Worm (Caenorhabditis elegans) whole organism, L3 larva: ENCODE data around the gene trpa-1.

Experiments
- R02D3.7 ChIP-seq: fragments of 150-350 bp; optimal IDR thresholded peaks from 2 replicates; lab custom pipeline; 2014; ENCODE audit warnings: missing biosample characterization, missing genetic modification characterization
- ZK546.5 ChIP-seq: sonication (generic microtip); optimal IDR thresholded peaks from 2 replicates; lab custom pipeline; 2017; ENCODE audit warnings: missing biosample characterization, missing genetic modification characterization
- aly-2 ChIP-seq: fragments of 150-350 bp; optimal IDR thresholded peaks from 2 replicates; lab custom pipeline; 2014; ENCODE audit warnings: missing biosample characterization, missing genetic modification characterization
- ama-1 ChIP-seq: fragments of 150-350 bp; optimal IDR thresholded peaks from 2 replicates; lab custom pipeline; 2018
- ceh-16 ChIP-seq: sonication (generic microtip); optimal IDR thresholded peaks from 2 replicates; lab custom pipeline; 2017; ENCODE audit warnings: missing biosample characterization, missing genetic modification characterization
- ceh-28 ChIP-seq: fragments of 150-350 bp; optimal IDR thresholded peaks from 2 replicates; lab custom pipeline; 2014; ENCODE audit warnings: missing biosample characterization, missing genetic modification reagents, missing genetic modification characterization
- ceh-82 ChIP-seq: fragments of 150-350 bp; optimal IDR thresholded peaks from 2 replicates; lab custom pipeline; 2014; ENCODE audit warnings: missing biosample characterization, missing genetic modification characterization
- ceh-9 ChIP-seq: sonication (generic microtip); optimal IDR thresholded peaks from 2 replicates; lab custom pipeline; 2018; ENCODE audit warnings: missing biosample characterization, missing genetic modification characterization
- daf-12 ChIP-seq: fragments of 150-350 bp; optimal IDR thresholded peaks from 2 replicates; lab custom pipeline; 2014; ENCODE audit warnings: missing biosample characterization, missing genetic modification reagents, missing genetic modification characterization
- egl-27 ChIP-seq: sonication (generic microtip); optimal IDR thresholded peaks from 4 replicates; lab custom pipeline; 2017; ENCODE audit warnings: missing biosample characterization, missing genetic modification reagents, missing genetic modification characterization
- egl-5 ChIP-seq: fragments of 150-350 bp; optimal IDR thresholded peaks from 2 replicates; lab custom pipeline; 2017; ENCODE audit warnings: missing biosample characterization, missing genetic modification reagents, missing genetic modification characterization, inconsistent platforms
- elt-1 ChIP-seq: fragments of 150-350 bp; optimal IDR thresholded peaks from 2 replicates; lab custom pipeline; 2014; ENCODE audit warnings: missing biosample characterization, missing genetic modification characterization
- elt-2 ChIP-seq: sonication (generic microtip); optimal IDR thresholded peaks from 2 replicates; lab custom pipeline; 2016; ENCODE audit warnings: missing genetic modification reagents, mild to moderate bottlenecking, missing genetic modification characterization, missing compliant biosample characterization
- elt-3 ChIP-seq, 3 experiments: fragments of 150-350 bp in 1 of 3; sonication (generic microtip) in 2 of 3; optimal IDR thresholded peaks; 2 replicates in 2 of 3; 4 replicates in 1 of 3; lab custom pipeline; 2014 to 2017; ENCODE audit warnings: missing biosample characterization in 3 of 3, missing genetic modification characterization in 3 of 3
- eor-1 ChIP-seq, 2 experiments: fragments of 150-350 bp; optimal IDR thresholded peaks; 2 replicates each; lab custom pipeline; 2014 to 2018; ENCODE audit warnings: missing biosample characterization in 2 of 2, missing genetic modification characterization in 2 of 2
- fkh-10 ChIP-seq: sonication (generic microtip); optimal IDR thresholded peaks from 2 replicates; lab custom pipeline; 2017; ENCODE audit warnings: missing biosample characterization, missing genetic modification reagents, missing genetic modification characterization
- fkh-2 ChIP-seq: fragments of 150-350 bp; optimal IDR thresholded peaks from 2 replicates; lab custom pipeline; 2014; ENCODE audit warnings: missing biosample characterization, missing genetic modification reagents, missing genetic modification characterization
- fos-1 ChIP-seq: fragments of 150-350 bp; optimal IDR thresholded peaks from 2 replicates; lab custom pipeline; 2014; ENCODE audit warnings: missing biosample characterization, missing genetic modification characterization
- hmg-11 ChIP-seq: sonication (generic microtip); optimal IDR thresholded peaks from 2 replicates; lab custom pipeline; 2016; ENCODE audit warnings: missing genetic modification characterization, missing compliant biosample characterization
- jun-1 ChIP-seq: fragments of 150-350 bp; optimal IDR thresholded peaks from 2 replicates; lab custom pipeline; 2014; ENCODE audit warnings: missing biosample characterization, missing genetic modification reagents, missing genetic modification characterization
- lin-15B ChIP-seq: fragments of 150-350 bp; optimal IDR thresholded peaks from 2 replicates; lab custom pipeline; 2014; ENCODE audit warnings: missing biosample characterization, missing genetic modification characterization
- lin-39 ChIP-seq: fragments of 150-350 bp; optimal IDR thresholded peaks from 2 replicates; lab custom pipeline; 2018; ENCODE audit warnings: missing biosample characterization, missing genetic modification reagents, missing genetic modification characterization
- lsy-12 ChIP-seq: sonication (generic microtip); optimal IDR thresholded peaks from 2 replicates; lab custom pipeline; 2016; ENCODE audit warnings: mild to moderate bottlenecking, missing genetic modification characterization, missing compliant biosample characterization
- mdl-1 ChIP-seq: fragments of 150-350 bp; optimal IDR thresholded peaks from 2 replicates; lab custom pipeline; 2014; ENCODE audit warnings: missing biosample characterization, missing genetic modification characterization
- mml-1 ChIP-seq: fragments of 150-350 bp; sonication (generic microtip); optimal IDR thresholded peaks from 3 replicates; lab custom pipeline; 2014; ENCODE audit warnings: missing biosample characterization, missing genetic modification characterization
- nfya-1 ChIP-seq: sonication (generic microtip); optimal IDR thresholded peaks from 2 replicates; lab custom pipeline; 2017; ENCODE audit warnings: missing genetic modification characterization, mild to moderate bottlenecking, missing compliant biosample characterization, antibody characterized with exemption, moderate library complexity; ENCODE audit not compliant: insufficient read depth
- nhr-11 ChIP-seq: fragments of 150-350 bp; optimal IDR thresholded peaks from 2 replicates; lab custom pipeline; 2014; ENCODE audit warnings: missing biosample characterization, missing genetic modification characterization
- nhr-12 ChIP-seq: fragments of 150-350 bp; optimal IDR thresholded peaks from 2 replicates; lab custom pipeline; 2014; ENCODE audit warnings: missing biosample characterization, missing genetic modification characterization
- nhr-23 ChIP-seq: fragments of 150-350 bp; optimal IDR thresholded peaks from 2 replicates; lab custom pipeline; 2014; ENCODE audit warnings: missing biosample characterization, missing genetic modification reagents, missing genetic modification characterization
- nhr-237 ChIP-seq: fragments of 150-350 bp; optimal IDR thresholded peaks from 2 replicates; lab custom pipeline; 2014; ENCODE audit warnings: missing biosample characterization, missing genetic modification characterization
- nhr-25 ChIP-seq: sonication (generic microtip); optimal IDR thresholded peaks from 2 replicates; lab custom pipeline; 2017; ENCODE audit warnings: missing biosample characterization, missing genetic modification characterization
- nhr-28 ChIP-seq: fragments of 150-350 bp; optimal IDR thresholded peaks from 2 replicates; lab custom pipeline; 2014; ENCODE audit warnings: missing biosample characterization, missing genetic modification characterization
- nhr-43 ChIP-seq: sonication (generic microtip); optimal IDR thresholded peaks from 2 replicates; lab custom pipeline; 2016; ENCODE audit warnings: mild to moderate bottlenecking, missing genetic modification characterization, missing compliant biosample characterization; ENCODE audit not compliant: poor library complexity, severe bottlenecking
- nhr-67 ChIP-seq: fragments of 150-350 bp; optimal IDR thresholded peaks from 2 replicates; lab custom pipeline; 2014; ENCODE audit warnings: missing biosample characterization, missing genetic modification characterization
- nhr-76 ChIP-seq: fragments of 150-350 bp; sonication (generic microtip); optimal IDR thresholded peaks from 5 replicates; lab custom pipeline; 2014; ENCODE audit warnings: missing biosample characterization, missing genetic modification characterization
- nhr-77 ChIP-seq: fragments of 150-350 bp; optimal IDR thresholded peaks from 2 replicates; lab custom pipeline; 2014; ENCODE audit warnings: missing biosample characterization, missing genetic modification characterization
- pha-4 ChIP-seq: fragments of 150-350 bp; optimal IDR thresholded peaks from 2 replicates; lab custom pipeline; 2014; ENCODE audit warnings: missing biosample characterization, missing genetic modification reagents, missing genetic modification characterization
- pqm-1 ChIP-seq: fragments of 150-350 bp; optimal IDR thresholded peaks from 2 replicates; lab custom pipeline; 2017; ENCODE audit warnings: missing biosample characterization, missing genetic modification characterization, inconsistent platforms
- sea-2 ChIP-seq: fragments of 150-350 bp; sonication (generic microtip); optimal IDR thresholded peaks from 4 replicates; lab custom pipeline; 2014; ENCODE audit warnings: missing biosample characterization, missing genetic modification reagents, missing genetic modification characterization
- skn-1 ChIP-seq: fragments of 150-350 bp; optimal IDR thresholded peaks from 2 replicates; lab custom pipeline; 2014; ENCODE audit warnings: missing biosample characterization, missing genetic modification characterization
- snpc-4 ChIP-seq: fragments of 150-350 bp; optimal IDR thresholded peaks from 2 replicates; lab custom pipeline; 2014; ENCODE audit warnings: missing biosample characterization, missing genetic modification characterization
- tbx-2 ChIP-seq: sonication (generic microtip); optimal IDR thresholded peaks from 2 replicates; lab custom pipeline; 2016; ENCODE audit warnings: mild to moderate bottlenecking, missing genetic modification characterization, missing compliant biosample characterization
- unc-39 ChIP-seq: sonication (generic microtip); optimal IDR thresholded peaks from 4 replicates; lab custom pipeline; 2017; ENCODE audit warnings: missing biosample characterization, missing genetic modification characterization
- unc-62 ChIP-seq: fragments of 150-350 bp; sonication (generic microtip); optimal IDR thresholded peaks from 4 replicates; lab custom pipeline; 2014; ENCODE audit warnings: missing biosample characterization, missing genetic modification reagents, missing genetic modification characterization
- zag-1 ChIP-seq: fragments of 150-350 bp; optimal IDR thresholded peaks from 2 replicates; lab custom pipeline; 2014; ENCODE audit warnings: missing biosample characterization, missing genetic modification characterization
- ztf-11 ChIP-seq: fragments of 150-350 bp; optimal IDR thresholded peaks from 2 replicates; lab custom pipeline; 2014; ENCODE audit warnings: missing biosample characterization, missing genetic modification characterization
- ztf-4 ChIP-seq: fragments of 150-350 bp; optimal IDR thresholded peaks from 2 replicates; lab custom pipeline; 2014; ENCODE audit warnings: missing biosample characterization, missing genetic modification characterization

trpa-1 gene

DNA sequence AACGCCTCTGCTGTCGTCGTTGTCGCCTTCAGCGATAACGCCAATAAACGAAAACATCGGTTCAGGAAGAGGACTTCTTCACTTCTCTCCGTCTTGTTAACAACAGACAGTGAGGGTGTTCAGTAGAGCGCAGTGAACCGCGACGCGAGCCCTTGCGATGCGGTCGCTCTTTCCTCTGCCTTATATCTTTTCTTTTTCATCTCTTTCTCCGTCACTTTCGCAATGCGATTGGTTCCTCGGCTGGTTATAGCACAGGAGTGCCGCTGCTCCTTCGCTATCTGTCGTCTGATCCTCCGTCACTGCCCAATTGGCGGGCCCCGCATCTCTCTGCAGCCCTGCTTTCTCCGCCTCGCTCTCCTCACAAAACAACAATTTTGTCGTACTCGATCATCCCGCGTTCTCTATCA lies 7.2 kb upstream of the trpa-1 start:
- TF ChIP-seq nhr-43 (tag; lab: Kevin White, UChicago) = no peak
- no peak for TF ChIP-seq ceh-16 (tag; lab: Kevin White, UChicago)
- TF ChIP-seq unc-62 (GFP tag; lab: Kevin White, UChicago) = no peak
- TF ChIP-seq elt-1 = peak; percentile 61
- TF ChIP-seq egl-5 (tag; lab: Kevin White, UChicago) = peak; percentile 25
- TF ChIP-seq ZK546.5 (tag; lab: Kevin White, UChicago) = no peak
- peak; percentile 89 for TF ChIP-seq lin-15B (tag; lab: Kevin White, UChicago)
- TF ChIP-seq mml-1 (tag; lab: Kevin White, UChicago) = no peak
- peak; percentile 60 for TF ChIP-seq jun-1
- peak; percentile 65 for TF ChIP-seq nhr-11 (tag; lab: Kevin White, UChicago)
- no peak for TF ChIP-seq daf-12
- TF ChIP-seq nhr-23 = peak; percentile 5
- no peak for TF ChIP-seq zag-1 (tag; lab: Kevin White, UChicago)
- TF ChIP-seq egl-27 (tag; lab: Kevin White, UChicago) = peak; percentile 20
- TF ChIP-seq nhr-25 (tag; lab: Kevin White, UChicago) = no peak
- TF ChIP-seq pha-4 (tag; lab: Kevin White, UChicago) = peak; percentile 74
- no peak for TF ChIP-seq ceh-9
- peak; percentile 76 for TF ChIP-seq ama-1 (lab: Kevin White, UChicago)
- no peak for TF ChIP-seq ztf-4 (tag; lab: Kevin White, UChicago)
- TF ChIP-seq nhr-237 (tag; lab: Kevin White, UChicago) = no peak
- peak; percentile 66 for TF ChIP-seq fkh-10 (GFP tag; lab: Kevin White, UChicago)
- TF ChIP-seq sea-2 = no peak
- TF ChIP-seq hmg-11 (tag; lab: Kevin White, UChicago) = peak; percentile 75
- peak; percentile 98 for TF ChIP-seq nfya-1 (tag; lab: Kevin White, UChicago)
- no peak for TF ChIP-seq R02D3.7
- peak; percentile 37 for TF ChIP-seq ceh-28 (tag; lab: Kevin White, UChicago)
- no peak for TF ChIP-seq nhr-28 (tag; lab: Kevin White, UChicago)
- no peak for TF ChIP-seq aly-2
- no peak for TF ChIP-seq elt-3 (tag; optimal IDR thresholded peaks at IDR 0.05; lab: Kevin White, UChicago)
- TF ChIP-seq snpc-4 (tag; lab: Kevin White, UChicago) = peak; percentile 79
- no peak for TF ChIP-seq mdl-1 (tag; lab: Kevin White, UChicago)
- TF ChIP-seq eor-1 (tag; optimal IDR thresholded peaks at IDR 0.05; lab: Kevin White, UChicago) = no peak
- peak; percentile 43 for TF ChIP-seq elt-2 (tag; lab: Kevin White, UChicago)
- no peak for TF ChIP-seq nhr-76
- peak; percentile 29 for TF ChIP-seq tbx-2 (tag; lab: Kevin White, UChicago)
- peak; percentile 51 for TF ChIP-seq skn-1 (tag; lab: Kevin White, UChicago)
- no peak for TF ChIP-seq nhr-77 (tag; lab: Kevin White, UChicago)
- no peak for TF ChIP-seq unc-39 (tag; lab: Kevin White, UChicago)
- TF ChIP-seq nhr-12 (tag; lab: Kevin White, UChicago) = no peak
- peak; percentile 77 for TF ChIP-seq lin-39 (tag; lab: Kevin White, UChicago)
- no peak for TF ChIP-seq nhr-67 (tag; lab: Kevin White, UChicago)
- TF ChIP-seq ceh-82 (tag; lab: Kevin White, UChicago) = no peak
- TF ChIP-seq fos-1 (tag; lab: Kevin White, UChicago) = no peak
- no peak for TF ChIP-seq fkh-2
- no peak for TF ChIP-seq ztf-11 (tag; lab: Kevin White, UChicago)
- TF ChIP-seq pqm-1 (tag; lab: Kevin White, UChicago) = no peak
- peak; percentile 35 for TF ChIP-seq lsy-12 (tag; lab: Kevin White, UChicago)
